Worm (Caenorhabditis elegans) whole organism, young adult: ENCODE measurements around the gene dnj-1.
"Not testable (repeated sequence)": the region's sequence is repeated elsewhere in the genome, so short reads cannot be mapped to it uniquely, and the experiment has no call there.

ENCODE experiments used
- sea-2 ChIP-seq: fragments of 200-800 bp; sonication (Bioruptor generic); IDR thresholded peaks from 2 replicates; pipeline ENCODE4 v1.3.6; 2022; ENCODE audit warnings: missing genetic modification characterization, missing compliant biosample characterization
- snpc-1.1 ChIP-seq: sonication (generic microtip); optimal IDR thresholded peaks from 2 replicates; lab custom pipeline; 2017; ENCODE audit warnings: missing genetic modification characterization, mild to moderate bottlenecking, missing compliant biosample characterization, antibody characterized with exemption, moderate library complexity, missing genotype, missing genetic modification reagents; ENCODE audit not compliant: insufficient read depth
- snpc-1.3 ChIP-seq: sonication (generic microtip); optimal IDR thresholded peaks from 2 replicates; lab custom pipeline; 2017; ENCODE audit warnings: missing genetic modification characterization, mild to moderate bottlenecking, missing compliant biosample characterization, antibody characterized with exemption, moderate library complexity, missing genotype, missing genetic modification reagents; ENCODE audit not compliant: insufficient read depth
- unc-62 ChIP-seq: fragments of 150-350 bp; optimal IDR thresholded peaks from 2 replicates; lab custom pipeline; 2014; ENCODE audit warnings: missing biosample characterization, missing genetic modification reagents, missing genetic modification characterization

DNA sequence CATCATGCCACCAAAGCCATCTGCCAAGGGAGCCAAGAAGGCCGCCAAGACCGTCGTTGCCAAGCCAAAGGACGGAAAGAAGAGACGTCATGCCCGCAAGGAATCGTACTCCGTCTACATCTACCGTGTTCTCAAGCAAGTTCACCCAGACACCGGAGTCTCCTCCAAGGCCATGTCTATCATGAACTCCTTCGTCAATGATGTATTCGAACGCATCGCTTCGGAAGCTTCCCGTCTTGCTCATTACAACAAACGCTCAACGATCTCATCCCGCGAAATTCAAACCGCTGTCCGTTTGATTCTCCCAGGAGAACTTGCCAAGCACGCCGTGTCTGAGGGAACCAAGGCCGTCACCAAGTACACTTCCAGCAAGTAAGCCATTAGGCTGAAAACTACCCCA lies 25.9 kb downstream of the dnj-1 start, which contains the start of gene his-48:
- TF ChIP-seq sea-2 (GFP tag; lab: Robert Waterston, UW); snpc-1.1 (tag; lab: Kevin White, UChicago); snpc-1.3 (tag; lab: Kevin White, UChicago); unc-62 (GFP tag; lab: Kevin White, UChicago): not testable (repeated sequence)
